Worm (Caenorhabditis elegans) whole organism, mixed stage, embryonic: ENCODE results near the gene ZK1010.5.

Source experiments
- blmp-1 ChIP-seq: fragments of 150-350 bp; optimal IDR thresholded peaks from 2 replicates; lab custom pipeline; 2014; ENCODE audit warnings: missing biosample characterization, missing genetic modification characterization
- ces-1 ChIP-seq: fragments of 150-350 bp; optimal IDR thresholded peaks from 2 replicates; lab custom pipeline; 2014; ENCODE audit warnings: missing biosample characterization, missing genetic modification reagents, missing genetic modification characterization
- cnd-1 ChIP-seq: fragments of 200-800 bp; sonication (Bioruptor generic); optimal IDR thresholded peaks from 2 replicates; lab custom pipeline; 2018; ENCODE audit warnings: mild to moderate bottlenecking, missing genetic modification characterization, missing compliant biosample characterization
- lsy-2 ChIP-seq: fragments of 150-350 bp; optimal IDR thresholded peaks from 2 replicates; lab custom pipeline; 2014; ENCODE audit warnings: missing biosample characterization, missing genetic modification characterization
- nhr-76 ChIP-seq: sonication (generic microtip); optimal IDR thresholded peaks from 2 replicates; lab custom pipeline; 2017; ENCODE audit warnings: missing biosample characterization, missing genetic modification characterization
- unc-39 ChIP-seq: fragments of 150-350 bp; optimal IDR thresholded peaks from 2 replicates; lab custom pipeline; 2014; ENCODE audit warnings: missing biosample characterization, missing genetic modification characterization
- unc-62 ChIP-seq: fragments of 150-350 bp; optimal IDR thresholded peaks from 2 replicates; lab custom pipeline; 2014; ENCODE audit warnings: missing biosample characterization, missing genetic modification reagents, missing genetic modification characterization

DNA sequence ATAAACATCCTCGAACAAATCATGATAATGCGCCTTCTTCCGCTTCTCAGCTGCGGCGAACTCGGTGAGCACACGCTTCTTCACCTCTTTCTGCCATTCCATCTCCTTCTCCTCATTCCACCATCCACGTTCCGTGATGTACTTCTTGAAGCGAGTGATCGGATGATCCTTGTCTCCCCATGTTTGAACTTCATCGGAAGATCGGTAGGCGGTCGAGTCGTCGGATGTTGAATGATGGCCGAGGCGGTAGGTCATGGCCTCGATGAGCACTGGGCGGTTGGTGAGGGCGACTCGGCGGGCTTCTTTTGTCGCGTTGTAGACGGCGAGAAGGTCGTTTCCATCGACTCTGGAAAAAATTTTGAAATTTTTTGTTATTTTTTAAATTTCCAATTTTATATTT lies 19.0 kb downstream of the ZK1010.5 start:
- TF ChIP-seq unc-39 (tag; lab: Kevin White, UChicago) (no peak), nhr-76 (tag; lab: Kevin White, UChicago) (no peak), unc-62 (no peak), cnd-1 (no peak), ces-1 (GFP tag; lab: Kevin White, UChicago) (no peak), lsy-2 (no peak), blmp-1 (no peak)
